Worm (Caenorhabditis elegans) whole organism, early embryonic: Measurements from ENCODE around the gene tbc-19.

Experiments used
- ama-1 ChIP-seq: fragments of 150-350 bp; optimal IDR thresholded peaks from 2 replicates; lab custom pipeline; 2014
- flt-1 ChIP-seq: fragments of 200-800 bp; sonication (Bioruptor generic); IDR thresholded peaks from 2 replicates; pipeline ENCODE4 v1.3.6; 2022; ENCODE audit warnings: missing genetic modification characterization, missing compliant biosample characterization
- hmg-4 ChIP-seq: fragments of 200-800 bp; sonication (Bioruptor generic); optimal IDR thresholded peaks from 2 replicates; lab custom pipeline; 2018; ENCODE audit warnings: mild to moderate bottlenecking, missing genetic modification characterization, missing compliant biosample characterization
- pes-1 ChIP-seq: fragments of 200-800 bp; sonication (Bioruptor generic); IDR thresholded peaks from 2 replicates; pipeline ENCODE4 v1.3.6; 2022; ENCODE audit warnings: missing genetic modification reagents, missing genetic modification characterization, missing compliant biosample characterization
- tbx-37 ChIP-seq: fragments of 200-800 bp; sonication (Bioruptor generic); conservative IDR thresholded peaks from 2 replicates; pipeline ENCODE4 v1.3.6; 2022; ENCODE audit warnings: missing genetic modification reagents, missing genetic modification characterization, missing compliant biosample characterization

- TF ChIP-seq tbx-37 (no peak), pes-1 (no peak), ama-1 (lab: Kevin White, UChicago) (no peak), hmg-4 (GFP tag; lab: Kevin White, UChicago) (no peak), flt-1 (GFP tag; lab: Robert Waterston, UW) (no peak)
Observed at ce11 chrX:14033494-14033893, 21.2 kb upstream of the tbc-19 start, which contains the start of gene arrd-25.
